Fruit fly (Drosophila melanogaster): ENCODE measurements around the gene CG15201.

dm6 chrX:11147553-11148067 is 3.7 kb downstream of the CG15201 start:
- no peak for TF ChIP-seq ttk (optimal IDR thresholded peaks at IDR 0.05)
- TF ChIP-seq insv (optimal IDR thresholded peaks at IDR 0.05) = no peak
- no peak for TF ChIP-seq psq (optimal IDR thresholded peaks at IDR 0.05)
- TF ChIP-seq h (optimal IDR thresholded peaks at IDR 0.05) = no peak

All from Kc167 (cell line).